Worm (Caenorhabditis elegans) whole organism, L3 larva: ENCODE data around the gene mig-6.

Experiments used
- R02D3.7 ChIP-seq: fragments of 150-350 bp; optimal IDR thresholded peaks from 2 replicates; lab custom pipeline; 2014; ENCODE audit warnings: missing biosample characterization, missing genetic modification characterization
- aly-2 ChIP-seq: fragments of 150-350 bp; optimal IDR thresholded peaks from 2 replicates; lab custom pipeline; 2014; ENCODE audit warnings: missing biosample characterization, missing genetic modification characterization
- ama-1 ChIP-seq: fragments of 150-350 bp; optimal IDR thresholded peaks from 2 replicates; lab custom pipeline; 2018
- ceh-16 ChIP-seq: sonication (generic microtip); optimal IDR thresholded peaks from 2 replicates; lab custom pipeline; 2017; ENCODE audit warnings: missing biosample characterization, missing genetic modification characterization
- ceh-28 ChIP-seq: fragments of 150-350 bp; optimal IDR thresholded peaks from 2 replicates; lab custom pipeline; 2014; ENCODE audit warnings: missing biosample characterization, missing genetic modification reagents, missing genetic modification characterization
- ceh-9 ChIP-seq: sonication (generic microtip); optimal IDR thresholded peaks from 2 replicates; lab custom pipeline; 2018; ENCODE audit warnings: missing biosample characterization, missing genetic modification characterization
- daf-12 ChIP-seq: fragments of 150-350 bp; optimal IDR thresholded peaks from 2 replicates; lab custom pipeline; 2014; ENCODE audit warnings: missing biosample characterization, missing genetic modification reagents, missing genetic modification characterization
- egl-27 ChIP-seq: sonication (generic microtip); optimal IDR thresholded peaks from 4 replicates; lab custom pipeline; 2017; ENCODE audit warnings: missing biosample characterization, missing genetic modification reagents, missing genetic modification characterization
- elt-1 ChIP-seq: fragments of 150-350 bp; optimal IDR thresholded peaks from 2 replicates; lab custom pipeline; 2014; ENCODE audit warnings: missing biosample characterization, missing genetic modification characterization
- elt-2 ChIP-seq: sonication (generic microtip); optimal IDR thresholded peaks from 2 replicates; lab custom pipeline; 2016; ENCODE audit warnings: missing genetic modification reagents, mild to moderate bottlenecking, missing genetic modification characterization, missing compliant biosample characterization
- fkh-10 ChIP-seq: sonication (generic microtip); optimal IDR thresholded peaks from 2 replicates; lab custom pipeline; 2017; ENCODE audit warnings: missing biosample characterization, missing genetic modification reagents, missing genetic modification characterization
- fos-1 ChIP-seq: fragments of 150-350 bp; optimal IDR thresholded peaks from 2 replicates; lab custom pipeline; 2014; ENCODE audit warnings: missing biosample characterization, missing genetic modification characterization
- lin-15B ChIP-seq: fragments of 150-350 bp; optimal IDR thresholded peaks from 2 replicates; lab custom pipeline; 2014; ENCODE audit warnings: missing biosample characterization, missing genetic modification characterization
- lin-39 ChIP-seq: fragments of 150-350 bp; optimal IDR thresholded peaks from 2 replicates; lab custom pipeline; 2018; ENCODE audit warnings: missing biosample characterization, missing genetic modification reagents, missing genetic modification characterization
- nfya-1 ChIP-seq: sonication (generic microtip); optimal IDR thresholded peaks from 2 replicates; lab custom pipeline; 2017; ENCODE audit warnings: missing genetic modification characterization, mild to moderate bottlenecking, missing compliant biosample characterization, antibody characterized with exemption, moderate library complexity; ENCODE audit not compliant: insufficient read depth
- nhr-23 ChIP-seq: fragments of 150-350 bp; optimal IDR thresholded peaks from 2 replicates; lab custom pipeline; 2014; ENCODE audit warnings: missing biosample characterization, missing genetic modification reagents, missing genetic modification characterization
- nhr-25 ChIP-seq: sonication (generic microtip); optimal IDR thresholded peaks from 2 replicates; lab custom pipeline; 2017; ENCODE audit warnings: missing biosample characterization, missing genetic modification characterization
- nhr-28 ChIP-seq: fragments of 150-350 bp; optimal IDR thresholded peaks from 2 replicates; lab custom pipeline; 2014; ENCODE audit warnings: missing biosample characterization, missing genetic modification characterization
- nhr-43 ChIP-seq: sonication (generic microtip); optimal IDR thresholded peaks from 2 replicates; lab custom pipeline; 2016; ENCODE audit warnings: mild to moderate bottlenecking, missing genetic modification characterization, missing compliant biosample characterization; ENCODE audit not compliant: poor library complexity, severe bottlenecking
- nhr-67 ChIP-seq: fragments of 150-350 bp; optimal IDR thresholded peaks from 2 replicates; lab custom pipeline; 2014; ENCODE audit warnings: missing biosample characterization, missing genetic modification characterization
- nhr-76 ChIP-seq: fragments of 150-350 bp; sonication (generic microtip); optimal IDR thresholded peaks from 5 replicates; lab custom pipeline; 2014; ENCODE audit warnings: missing biosample characterization, missing genetic modification characterization
- nhr-77 ChIP-seq: fragments of 150-350 bp; optimal IDR thresholded peaks from 2 replicates; lab custom pipeline; 2014; ENCODE audit warnings: missing biosample characterization, missing genetic modification characterization
- pha-4 ChIP-seq: fragments of 150-350 bp; optimal IDR thresholded peaks from 2 replicates; lab custom pipeline; 2014; ENCODE audit warnings: missing biosample characterization, missing genetic modification reagents, missing genetic modification characterization
- pqm-1 ChIP-seq: fragments of 150-350 bp; optimal IDR thresholded peaks from 2 replicates; lab custom pipeline; 2017; ENCODE audit warnings: missing biosample characterization, missing genetic modification characterization, inconsistent platforms
- sea-2 ChIP-seq: fragments of 150-350 bp; sonication (generic microtip); optimal IDR thresholded peaks from 4 replicates; lab custom pipeline; 2014; ENCODE audit warnings: missing biosample characterization, missing genetic modification reagents, missing genetic modification characterization
- snpc-4 ChIP-seq: fragments of 150-350 bp; optimal IDR thresholded peaks from 2 replicates; lab custom pipeline; 2014; ENCODE audit warnings: missing biosample characterization, missing genetic modification characterization
- unc-39 ChIP-seq: sonication (generic microtip); optimal IDR thresholded peaks from 4 replicates; lab custom pipeline; 2017; ENCODE audit warnings: missing biosample characterization, missing genetic modification characterization
- unc-62 ChIP-seq: fragments of 150-350 bp; sonication (generic microtip); optimal IDR thresholded peaks from 4 replicates; lab custom pipeline; 2014; ENCODE audit warnings: missing biosample characterization, missing genetic modification reagents, missing genetic modification characterization
- ztf-11 ChIP-seq: fragments of 150-350 bp; optimal IDR thresholded peaks from 2 replicates; lab custom pipeline; 2014; ENCODE audit warnings: missing biosample characterization, missing genetic modification characterization
- ztf-4 ChIP-seq: fragments of 150-350 bp; optimal IDR thresholded peaks from 2 replicates; lab custom pipeline; 2014; ENCODE audit warnings: missing biosample characterization, missing genetic modification characterization

mig-6 gene

DNA sequence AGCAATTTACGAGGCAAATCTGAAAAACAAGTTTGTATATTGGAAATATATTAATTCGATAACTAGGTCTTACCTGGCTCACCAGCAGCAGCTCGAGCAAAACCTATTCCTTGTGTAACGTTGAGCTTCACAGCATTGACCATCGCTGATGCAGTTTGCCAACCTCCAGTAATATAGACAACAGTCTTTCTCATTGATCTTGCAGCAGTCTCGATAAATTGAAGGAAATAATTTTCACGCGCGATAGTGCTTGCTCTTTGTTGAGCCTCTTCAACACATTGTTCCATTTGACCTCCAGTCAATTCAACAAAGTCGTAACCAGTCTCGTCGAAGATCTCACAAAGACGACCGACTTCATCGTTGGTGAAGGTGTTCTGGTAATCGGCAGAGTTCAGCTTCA is 16.4 kb upstream of the mig-6 start:
- no peak for TF ChIP-seq ceh-28
- no peak for TF ChIP-seq snpc-4 (tag; lab: Kevin White, UChicago)
- no peak for TF ChIP-seq nhr-67 (tag; lab: Kevin White, UChicago)
- TF ChIP-seq lin-39 (tag; lab: Kevin White, UChicago) = no peak
- no peak for TF ChIP-seq R02D3.7 (tag; lab: Kevin White, UChicago)
- TF ChIP-seq aly-2 (tag; lab: Kevin White, UChicago) = no peak
- TF ChIP-seq ama-1 (lab: Kevin White, UChicago) = no peak

DNA sequence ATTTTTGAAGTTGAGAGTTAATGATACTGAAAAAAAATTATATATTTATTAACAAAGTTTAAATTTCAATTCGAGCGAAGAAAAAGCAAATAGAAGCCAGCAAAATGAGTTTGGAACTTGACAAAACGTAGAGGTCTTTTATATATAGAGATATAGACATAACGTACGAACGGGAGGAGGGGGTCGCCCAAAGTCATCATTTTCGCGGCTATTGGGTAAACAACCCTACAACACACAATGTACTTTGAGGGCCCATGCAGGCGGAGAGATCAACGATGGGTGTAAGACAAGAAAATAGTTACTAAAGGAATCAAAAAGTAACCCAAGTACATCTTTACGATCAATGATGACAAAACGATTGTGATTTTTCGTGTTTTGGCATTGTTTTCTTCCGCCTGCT is 15.3 kb upstream of the mig-6 start, which contains the start of gene ZK742.4:
Gene ZK742.4 (minus strand): TSS at position 35 of the 400 bp plus-strand sequence.
- no peak for TF ChIP-seq nhr-77 (tag; lab: Kevin White, UChicago)
- TF ChIP-seq pha-4 (tag; lab: Kevin White, UChicago) = peak; percentile 55
- no peak for TF ChIP-seq egl-27

DNA sequence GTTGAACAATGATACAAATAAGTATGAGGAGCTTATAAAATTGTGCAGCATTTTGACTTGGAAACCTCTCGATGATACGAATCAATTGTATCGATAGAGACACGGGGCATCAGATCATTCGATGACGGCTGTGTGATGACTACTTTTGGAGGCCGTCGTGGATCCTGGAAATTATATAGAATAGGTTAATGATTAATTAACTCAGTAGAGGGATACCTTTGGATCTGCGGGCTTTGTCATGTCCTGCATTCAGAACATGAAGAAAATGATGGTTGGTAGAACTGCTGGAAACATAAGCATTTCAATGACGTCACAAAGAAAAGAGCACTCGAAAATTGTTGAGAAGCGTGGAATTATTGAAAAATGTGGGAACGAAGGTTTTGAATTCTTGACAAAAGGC is 12.4 kb upstream of the mig-6 start, which contains the start of gene ZK742.6:
Gene ZK742.6 (minus strand): TSS at position 342 of the 400 bp plus-strand sequence.
- TF ChIP-seq nhr-23 (tag; lab: Kevin White, UChicago) (no peak), aly-2 (tag; lab: Kevin White, UChicago) (peak; percentile 73)

DNA sequence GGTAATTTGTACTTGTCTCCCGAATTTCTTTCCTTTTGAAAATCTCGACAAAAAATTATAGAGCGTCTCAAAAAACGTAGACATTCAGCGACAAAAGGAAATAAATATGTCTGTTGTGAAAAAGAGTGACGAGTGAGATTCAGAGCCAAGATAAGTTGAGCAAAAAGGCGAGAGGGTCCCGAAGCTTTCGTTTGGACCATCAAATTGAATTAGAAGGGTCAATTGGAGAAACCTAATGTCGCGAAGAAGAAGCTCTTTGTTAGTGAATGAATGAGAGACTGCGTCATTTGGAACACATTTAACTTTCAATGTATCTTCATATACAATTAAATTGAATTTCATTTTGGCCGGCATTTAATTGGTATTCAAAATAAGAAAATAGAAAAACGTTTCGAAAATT is 10.5 kb upstream of the mig-6 start:
- TF ChIP-seq elt-1 (tag; lab: Kevin White, UChicago) (peak; percentile 11), fkh-10 (GFP tag; lab: Kevin White, UChicago) (peak; percentile 24), ceh-9 (no peak), sea-2 (GFP tag; lab: Kevin White, UChicago) (no peak)

DNA sequence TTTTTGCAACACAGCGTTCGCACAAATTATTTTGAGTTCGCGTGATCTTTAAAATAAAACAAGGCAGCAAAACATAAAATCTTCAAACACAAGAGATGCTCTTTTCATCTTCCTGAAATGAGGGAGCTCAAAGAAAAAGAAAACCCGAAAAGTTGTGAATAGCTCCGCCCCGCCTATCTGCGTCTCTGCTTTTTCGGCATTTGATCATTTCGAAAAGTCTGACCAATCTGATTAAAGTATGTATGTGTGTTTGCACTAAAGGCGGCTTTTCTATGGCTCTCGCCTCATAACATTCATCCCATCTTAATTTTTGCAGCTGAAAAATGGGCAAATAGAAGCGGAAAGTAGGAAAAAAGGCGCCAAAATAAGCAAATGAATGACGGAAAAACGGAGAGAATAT is 7.4 kb upstream of the mig-6 start:
- no peak for TF ChIP-seq ztf-4 (tag; lab: Kevin White, UChicago)
- TF ChIP-seq nhr-77 (tag; lab: Kevin White, UChicago) = no peak
- peak; percentile 21 for TF ChIP-seq nfya-1 (tag; lab: Kevin White, UChicago)
- TF ChIP-seq nhr-76 (tag; lab: Kevin White, UChicago) = no peak
- TF ChIP-seq ztf-11 (tag; lab: Kevin White, UChicago) = no peak
- TF ChIP-seq daf-12 = no peak
- TF ChIP-seq nhr-25 (tag; lab: Kevin White, UChicago) = no peak
- no peak for TF ChIP-seq unc-39 (tag; lab: Kevin White, UChicago)
- no peak for TF ChIP-seq ceh-16 (tag; lab: Kevin White, UChicago)
- peak; percentile 14 for TF ChIP-seq fkh-10 (GFP tag; lab: Kevin White, UChicago)
- no peak for TF ChIP-seq nhr-28 (tag; lab: Kevin White, UChicago)
- TF ChIP-seq ceh-9 = no peak

DNA sequence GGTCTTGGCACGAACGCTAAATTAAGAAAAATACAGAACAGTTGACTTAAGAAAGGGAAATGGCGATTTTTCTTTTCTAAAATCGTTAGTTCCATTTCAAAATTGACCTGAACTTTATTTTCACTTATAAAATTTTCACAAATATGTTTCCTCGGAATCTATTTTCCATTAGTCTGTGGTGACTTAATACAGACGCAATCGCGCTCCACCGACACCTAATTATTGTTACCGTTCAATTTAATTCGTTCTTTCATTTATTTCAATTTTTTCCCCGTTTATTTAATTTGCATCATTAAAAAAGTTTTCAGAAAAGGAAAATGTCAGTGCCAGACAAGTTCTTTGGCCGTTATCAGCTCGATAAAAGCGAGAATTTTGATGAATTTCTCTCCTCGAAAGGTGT is 6.7 kb upstream of the mig-6 start, which contains the start of gene lbp-4:
Gene lbp-4 (plus strand): TSS at position 309 of the 400 bp plus-strand sequence.
- peak; percentile 54 for TF ChIP-seq nhr-23 (tag; lab: Kevin White, UChicago)
- TF ChIP-seq nhr-77 (tag; lab: Kevin White, UChicago) = no peak
- peak; percentile 37 for TF ChIP-seq pqm-1 (tag; lab: Kevin White, UChicago)
- TF ChIP-seq snpc-4 (tag; lab: Kevin White, UChicago) = peak; percentile 19
- peak; percentile 73 for TF ChIP-seq pha-4 (tag; lab: Kevin White, UChicago)
- peak; percentile 50 for TF ChIP-seq nfya-1 (tag; lab: Kevin White, UChicago)
- no peak for TF ChIP-seq fos-1
- TF ChIP-seq lin-15B (tag; lab: Kevin White, UChicago) = peak; percentile 51
- peak; percentile 39 for TF ChIP-seq elt-2 (tag; lab: Kevin White, UChicago)

DNA sequence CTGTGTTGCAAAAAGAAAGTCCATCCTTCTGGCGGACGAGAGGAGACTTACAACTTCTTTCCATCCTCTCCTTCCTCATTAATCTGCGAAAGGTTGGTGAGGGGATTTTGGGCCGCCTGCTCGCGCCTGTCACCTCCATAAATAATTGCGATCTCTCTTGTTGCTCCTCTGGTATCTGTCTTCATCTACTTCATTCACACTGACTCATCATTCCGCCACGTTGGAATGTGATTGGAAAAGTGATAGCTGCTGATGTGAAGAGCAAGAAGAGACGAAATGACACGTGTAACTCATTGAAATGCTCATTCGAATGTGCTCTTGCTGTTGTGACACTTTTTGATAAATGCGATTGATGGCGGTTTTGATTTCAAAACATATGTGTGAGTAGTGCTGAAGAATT is 4.4 kb upstream of the mig-6 start:
- peak; percentile 71 for TF ChIP-seq unc-62
- TF ChIP-seq nhr-76 (tag; lab: Kevin White, UChicago) = no peak
- TF ChIP-seq nfya-1 (tag; lab: Kevin White, UChicago) = peak; percentile 9
- TF ChIP-seq lin-39 (tag; lab: Kevin White, UChicago) = peak; percentile 22
- no peak for TF ChIP-seq elt-1 (tag; lab: Kevin White, UChicago)
- TF ChIP-seq aly-2 (tag; lab: Kevin White, UChicago) = no peak
- TF ChIP-seq nhr-43 (tag; lab: Kevin White, UChicago) = no peak
- TF ChIP-seq lin-15B (tag; lab: Kevin White, UChicago) = no peak
